Worm (Caenorhabditis elegans): ENCODE results near the gene C17E7.4.
A peak's percentile ranks its signal among the peaks of the same experiment; 100 is the strongest.

C17E7.4 gene

DNA sequence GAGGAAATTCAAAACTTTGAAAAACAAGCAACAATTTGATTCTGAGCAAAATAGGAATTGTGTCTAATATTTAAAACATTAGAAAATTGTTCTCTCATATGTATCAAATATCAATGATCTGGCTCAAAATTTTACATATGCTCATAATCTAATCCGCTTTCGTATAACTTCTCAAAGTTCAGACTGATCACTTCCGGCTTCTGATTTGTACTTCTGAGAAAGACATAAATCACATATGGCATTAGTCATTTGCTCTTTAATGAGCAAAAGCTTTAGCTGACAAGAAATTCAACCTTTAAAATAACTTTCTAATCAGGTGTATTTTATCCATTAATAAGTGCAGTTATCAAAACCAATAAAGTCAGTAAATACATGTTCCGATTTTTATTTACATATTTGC is 36.7 kb upstream of the C17E7.4 start:
- TF ChIP-seq ztf-1 (GFP tag; conservative IDR thresholded peaks at IDR 0.05) (no peak), ztf-11 (tag; optimal IDR thresholded peaks at IDR 0.05) (no peak), C34F6.9 (tag; optimal IDR thresholded peaks at IDR 0.05) (no peak), sma-9 (GFP tag; optimal IDR thresholded peaks at IDR 0.05) (peak; percentile 66), sma-9 (tag; optimal IDR thresholded peaks at IDR 0.05) (no peak), peb-1 (tag; optimal IDR thresholded peaks at IDR 0.05) (no peak), mab-5 (tag; optimal IDR thresholded peaks at IDR 0.05) (no peak), nhr-77 (tag; optimal IDR thresholded peaks at IDR 0.05) (no peak), ceh-82 (tag; optimal IDR thresholded peaks at IDR 0.05) (no peak), aly-2 (tag; optimal IDR thresholded peaks at IDR 0.05) (no peak), nhr-6 (tag; optimal IDR thresholded peaks at IDR 0.05) (no peak), nhr-21 (tag; optimal IDR thresholded peaks at IDR 0.05) (peak; percentile 65), snpc-4 (tag; optimal IDR thresholded peaks at IDR 0.05) (no peak), skn-1 (tag; optimal IDR thresholded peaks at IDR 0.05) (no peak), F13H6.1 (tag; optimal IDR thresholded peaks at IDR 0.05) (no peak), ztf-4 (tag; optimal IDR thresholded peaks at IDR 0.05) (no peak), sem-4 (tag; optimal IDR thresholded peaks at IDR 0.05) (no peak), nhr-129 (tag; optimal IDR thresholded peaks at IDR 0.05) (no peak)

DNA sequence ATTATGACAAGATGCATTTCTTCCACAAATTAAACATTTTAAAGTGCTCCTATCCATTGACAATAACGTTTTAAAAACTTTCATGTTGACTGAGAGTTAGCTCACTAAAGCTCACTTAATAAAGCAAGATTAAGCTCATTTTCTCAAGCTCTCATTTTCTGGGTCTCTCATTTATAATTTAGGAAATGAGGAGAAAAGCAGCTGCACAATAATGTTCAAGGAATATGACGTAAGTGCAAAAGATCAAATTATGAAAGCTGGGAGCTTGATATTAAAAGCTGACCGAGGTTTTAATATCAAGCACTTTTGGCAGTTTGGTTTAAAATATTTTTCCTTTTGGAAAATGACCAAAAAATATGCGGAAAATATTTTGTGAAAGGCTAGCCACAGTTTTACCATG is 34.9 kb upstream of the C17E7.4 start, which contains the start of gene nhr-188:
Gene nhr-188 (minus strand): TSS at position 84 of the 400 bp plus-strand sequence.
- TF ChIP-seq egl-27 (tag; optimal IDR thresholded peaks at IDR 0.05) (no peak), sma-9 (GFP tag; optimal IDR thresholded peaks at IDR 0.05) (no peak), sma-9 (tag; optimal IDR thresholded peaks at IDR 0.05) (no peak), nhr-25 (tag; optimal IDR thresholded peaks at IDR 0.05) (no peak), crh-2 (tag; optimal IDR thresholded peaks at IDR 0.05) (no peak), nhr-23 (tag; optimal IDR thresholded peaks at IDR 0.05) (no peak)

DNA sequence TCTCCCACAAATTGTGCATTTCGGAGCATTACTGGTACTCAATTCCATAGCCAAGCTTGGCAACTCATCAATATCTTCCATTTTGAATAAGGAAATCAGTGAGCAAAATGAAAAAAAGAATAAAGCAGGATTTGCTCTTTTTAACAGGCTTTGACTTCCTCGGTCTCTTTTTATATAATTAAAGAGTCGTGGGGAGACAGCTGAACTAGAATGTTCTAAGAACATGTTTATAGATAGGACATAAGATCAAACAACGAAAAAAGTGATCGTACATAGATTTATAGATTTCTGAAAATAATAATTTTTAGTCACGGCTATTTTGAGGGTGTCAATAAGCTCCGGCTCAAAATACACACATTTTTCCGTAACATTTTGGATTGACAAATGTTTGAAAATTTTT is 32.5 kb upstream of the C17E7.4 start, which contains the start of gene nhr-189:
Gene nhr-189 (minus strand): TSS at position 121 of the 400 bp plus-strand sequence.
- TF ChIP-seq nhr-6 (tag; optimal IDR thresholded peaks at IDR 0.05) (no peak), mdl-1 (tag; optimal IDR thresholded peaks at IDR 0.05) (no peak), nhr-237 (tag; optimal IDR thresholded peaks at IDR 0.05) (no peak), nhr-10 (tag; optimal IDR thresholded peaks at IDR 0.05) (no peak), sma-9 (GFP tag; optimal IDR thresholded peaks at IDR 0.05) (no peak), sma-9 (tag; optimal IDR thresholded peaks at IDR 0.05) (no peak)

DNA sequence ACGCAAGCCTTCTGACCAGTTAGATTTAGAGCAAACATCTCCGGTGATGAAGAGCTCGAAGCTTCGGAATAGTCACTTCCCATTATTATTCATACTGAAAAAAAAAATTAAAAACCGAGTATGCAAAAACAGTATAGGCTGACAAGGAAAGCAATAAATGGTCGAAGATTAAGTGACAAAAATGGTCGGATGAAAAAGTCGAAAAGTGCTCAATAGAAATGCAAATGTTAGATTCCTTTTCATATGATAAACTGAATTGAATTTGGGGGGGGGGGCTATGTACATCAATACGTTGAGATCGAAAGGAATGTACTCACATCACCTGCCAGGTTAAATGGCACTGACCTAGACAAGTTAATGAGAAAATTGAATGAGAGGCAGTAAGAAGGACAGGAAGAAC is 29.8 kb upstream of the C17E7.4 start, which contains the start of gene nhr-187:
Gene nhr-187 (minus strand): TSS at position 101 of the 400 bp plus-strand sequence.
- TF ChIP-seq gmeb-1 (tag; optimal IDR thresholded peaks at IDR 0.05): no peak
- TF ChIP-seq lin-13 (GFP tag; optimal IDR thresholded peaks at IDR 0.05): no peak
- no peak for TF ChIP-seq aly-2 (tag; optimal IDR thresholded peaks at IDR 0.05)
- no peak for TF ChIP-seq unc-39 (tag; optimal IDR thresholded peaks at IDR 0.05)
- no peak for TF ChIP-seq crh-2 (tag; optimal IDR thresholded peaks at IDR 0.05)
- TF ChIP-seq Y55F3AM.14 (GFP tag; optimal IDR thresholded peaks at IDR 0.05): no peak
- no peak for TF ChIP-seq nhr-12 (tag; optimal IDR thresholded peaks at IDR 0.05)
- no peak for TF ChIP-seq F13H6.1 (tag; optimal IDR thresholded peaks at IDR 0.05)
- TF ChIP-seq sma-3 (GFP tag; optimal IDR thresholded peaks at IDR 0.05): no peak
- TF ChIP-seq elt-3 (tag; optimal IDR thresholded peaks at IDR 0.05): no peak
- no peak for TF ChIP-seq ztf-4 (tag; optimal IDR thresholded peaks at IDR 0.05)
- TF ChIP-seq ztf-1 (GFP tag; conservative IDR thresholded peaks at IDR 0.05): no peak
- TF ChIP-seq dmd-4 (tag; optimal IDR thresholded peaks at IDR 0.05): no peak
- no peak for TF ChIP-seq mbf-1 (tag; optimal IDR thresholded peaks at IDR 0.05)
- TF ChIP-seq mab-5 (tag; optimal IDR thresholded peaks at IDR 0.05): no peak
- TF ChIP-seq nhr-10 (tag; optimal IDR thresholded peaks at IDR 0.05): no peak
- TF ChIP-seq fos-1 (tag; optimal IDR thresholded peaks at IDR 0.05): no peak
- no peak for TF ChIP-seq snpc-4 (tag; optimal IDR thresholded peaks at IDR 0.05)
- TF ChIP-seq nhr-129 (tag; optimal IDR thresholded peaks at IDR 0.05): no peak

ce11 chrV:3865273-3865672 is 27.4 kb upstream of the C17E7.4 start:
- TF ChIP-seq elt-1 (tag; optimal IDR thresholded peaks at IDR 0.05): peak; percentile 38
- no peak for TF ChIP-seq peb-1 (tag; optimal IDR thresholded peaks at IDR 0.05)
- no peak for TF ChIP-seq ZK546.5 (tag; optimal IDR thresholded peaks at IDR 0.05)
- no peak for TF ChIP-seq elt-3 (tag; optimal IDR thresholded peaks at IDR 0.05)
- no peak for TF ChIP-seq skn-1 (tag; optimal IDR thresholded peaks at IDR 0.05)
- no peak for TF ChIP-seq egl-27 (tag; optimal IDR thresholded peaks at IDR 0.05)
- no peak for TF ChIP-seq nhr-25 (tag; optimal IDR thresholded peaks at IDR 0.05)
- no peak for TF ChIP-seq zag-1 (tag; optimal IDR thresholded peaks at IDR 0.05)

All from whole organism, L2 larva.